Fruit fly (Drosophila melanogaster): Measurements from ENCODE around the gene CG9967.

DNA sequence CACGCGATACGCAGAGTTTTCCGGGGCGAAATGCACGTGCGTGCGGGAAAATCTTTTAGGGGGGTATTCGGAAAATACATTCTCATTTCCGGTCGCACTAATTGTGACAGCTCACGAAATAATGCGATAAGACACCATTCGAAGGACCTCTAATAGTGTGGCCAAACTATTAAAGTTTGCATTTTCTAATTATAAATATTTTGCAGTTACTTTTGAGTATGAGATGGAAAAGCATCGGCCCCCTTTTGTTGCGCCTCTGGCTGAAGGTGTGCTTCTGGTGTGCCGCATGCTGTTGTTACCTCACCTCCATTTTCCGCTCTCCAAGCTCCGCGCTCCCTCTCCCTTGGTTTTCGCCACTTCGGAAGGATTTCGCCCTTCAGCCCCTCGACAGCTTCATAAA, 43.0 kb downstream of the CG9967 start:
- TF ChIP-seq psq (optimal IDR thresholded peaks at IDR 0.05) (no peak), CG8478 (optimal IDR thresholded peaks at IDR 0.05) (no peak), usp (GFP tag; optimal IDR thresholded peaks at IDR 0.05) (no peak)
